Worm (Caenorhabditis elegans) whole organism, dauer: ENCODE measurements around the gene C34F6.5.

Experiments used
- unc-62 ChIP-seq: sonication (generic microtip); optimal IDR thresholded peaks from 2 replicates; lab custom pipeline; 2017; ENCODE audit warnings: missing biosample characterization, missing genetic modification reagents, missing genetic modification characterization

C34F6.5 gene

DNA sequence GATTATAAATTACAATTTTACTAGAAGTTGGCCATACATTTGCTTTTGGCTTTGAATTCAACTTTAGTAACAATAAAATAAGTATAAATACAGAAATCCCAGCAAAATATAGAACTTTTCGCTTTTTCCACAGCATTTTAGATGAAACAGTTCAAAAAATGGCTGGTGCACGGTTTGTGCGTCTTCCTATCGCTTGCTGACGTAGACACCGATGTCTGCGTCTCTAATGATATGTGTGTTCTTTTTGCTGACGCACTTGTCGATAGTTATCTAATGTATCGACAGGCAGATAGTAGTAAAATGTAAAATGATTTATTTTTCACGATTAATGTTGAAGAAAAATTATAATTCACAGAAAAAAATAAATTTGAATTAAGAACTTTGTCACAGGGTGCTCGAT is 1.7 kb downstream of the C34F6.5 start, which contains the start of gene hst-2:
TSS of gene hst-2 (minus strand) at position 203 of the 400 bp plus-strand sequence.
- TF ChIP-seq unc-62: no peak

DNA sequence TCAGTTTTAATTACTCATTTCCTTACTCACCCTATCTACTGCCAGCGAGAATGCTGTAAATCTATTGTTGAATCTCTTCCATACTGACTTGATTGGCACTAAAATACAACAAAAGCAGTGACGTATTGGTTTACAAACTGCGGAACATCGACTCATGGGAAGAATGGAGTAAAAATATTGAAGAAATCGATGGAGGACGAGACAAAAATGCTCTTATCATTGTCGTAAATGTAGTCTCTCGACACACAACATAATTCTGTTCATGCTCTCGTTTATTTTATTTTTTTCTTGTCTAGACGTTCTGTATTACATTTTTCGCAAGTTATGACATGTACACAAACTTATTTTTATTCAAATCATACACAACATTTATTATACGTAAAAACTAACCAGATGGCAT is 4.9 kb downstream of the C34F6.5 start, which contains the start of gene C34F6.11:
TSS of gene C34F6.11 (minus strand) at position 160 of the 400 bp plus-strand sequence.
- no peak for TF ChIP-seq unc-62

DNA sequence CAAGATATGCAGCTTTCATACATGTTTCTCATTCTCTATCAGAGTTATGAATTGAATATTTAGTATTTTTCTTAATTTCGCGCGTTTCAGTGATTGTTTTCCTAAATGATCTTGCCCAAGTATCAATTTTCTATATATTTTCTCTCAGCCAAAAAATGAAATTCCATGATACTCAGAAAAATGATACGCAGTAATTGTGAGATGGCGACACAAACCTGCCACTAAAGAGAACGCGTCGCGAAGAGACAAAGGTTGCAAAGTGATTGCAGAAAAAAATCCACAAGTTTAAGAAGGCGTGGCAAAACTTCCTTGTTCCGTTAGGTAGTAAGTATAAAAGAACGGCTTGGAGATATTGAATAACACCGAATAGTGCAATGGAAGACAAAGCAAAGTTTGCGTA is 7.5 kb downstream of the C34F6.5 start, which contains the start of gene col-179:
TSS of gene col-179 (plus strand) at position 301 of the 400 bp plus-strand sequence.
- no peak for TF ChIP-seq unc-62

DNA sequence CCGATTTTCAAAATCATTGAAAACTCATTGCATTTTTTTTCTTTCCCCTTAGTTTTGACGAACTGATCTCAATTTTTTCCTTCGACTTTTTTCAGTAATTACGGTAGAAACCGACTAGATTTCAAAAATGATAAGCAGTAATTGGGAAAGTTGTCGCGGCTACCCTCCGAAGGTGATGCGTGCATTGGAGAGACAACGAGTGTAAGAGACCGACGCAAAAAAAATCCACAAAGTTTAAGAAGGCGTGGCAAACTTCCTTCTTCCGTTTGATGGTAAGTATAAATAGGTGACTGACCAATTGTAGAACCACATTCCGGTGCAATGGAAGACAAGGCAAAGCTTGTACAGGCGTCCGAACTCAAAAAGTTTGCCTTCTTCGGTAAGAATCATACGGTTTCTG is 9.5 kb downstream of the C34F6.5 start, which contains the start of gene col-178:
TSS of gene col-178 (plus strand) at position 301 of the 400 bp plus-strand sequence.
- TF ChIP-seq unc-62: no peak

DNA sequence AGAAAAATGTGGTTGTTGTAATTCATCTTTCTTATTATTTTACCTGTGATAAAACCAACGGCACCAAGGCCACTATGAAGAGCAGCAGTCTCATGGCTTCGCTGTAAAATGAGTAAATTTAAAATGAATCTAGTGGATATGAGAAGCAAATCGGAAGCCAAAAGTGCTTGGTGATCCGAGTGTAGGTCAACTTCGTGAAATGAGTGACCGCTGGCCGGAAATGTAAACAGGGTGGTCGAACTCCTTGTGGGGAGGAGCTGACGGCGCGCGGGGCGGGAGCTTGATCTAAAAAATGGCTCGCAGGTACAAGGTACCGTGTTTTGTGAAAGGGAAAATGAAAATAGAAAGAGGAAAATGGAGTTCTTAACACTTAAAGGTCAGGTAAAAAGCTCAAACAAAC is 11.9 kb downstream of the C34F6.5 start, which contains the start of gene C34F6.1:
TSS of gene C34F6.1 (minus strand) at position 101 of the 400 bp plus-strand sequence.
- no peak for TF ChIP-seq unc-62

DNA sequence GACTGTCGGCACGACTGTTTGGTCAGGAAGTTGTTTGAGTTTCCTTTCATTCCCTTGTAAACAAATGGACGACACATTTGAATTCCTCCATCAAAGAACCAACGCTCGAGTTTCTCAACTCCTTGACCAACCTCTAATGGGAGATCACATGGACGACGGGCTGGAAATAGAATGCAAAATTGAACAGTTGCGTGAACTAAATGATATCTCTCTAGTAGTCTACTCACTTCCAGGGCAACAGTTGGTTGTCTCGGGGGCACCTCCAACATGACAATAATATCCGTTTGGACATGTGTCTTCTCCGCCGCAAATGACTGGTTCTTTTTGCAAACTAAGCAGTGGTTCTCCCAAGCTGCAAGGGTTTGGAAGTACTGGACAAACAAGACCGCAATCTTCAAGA is 15.0 kb downstream of the C34F6.5 start:
- no peak for TF ChIP-seq unc-62

DNA sequence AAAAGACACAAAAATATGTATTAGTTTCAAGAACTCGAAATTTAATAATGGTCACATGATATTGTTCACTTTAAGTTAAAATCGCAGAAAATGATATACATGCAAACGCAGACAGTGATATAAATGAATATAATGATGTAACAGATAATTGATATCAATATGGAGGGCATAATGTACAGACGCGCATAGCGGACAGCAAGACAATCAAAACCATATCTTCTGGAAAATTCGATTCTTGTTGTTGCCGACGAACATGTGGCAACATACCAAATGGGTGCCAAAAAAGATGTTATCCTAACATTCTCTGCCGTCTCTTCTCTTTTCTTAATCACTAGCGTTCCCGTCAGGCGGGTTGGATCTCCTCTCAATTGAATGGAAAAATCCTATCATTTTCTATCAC is 18.2 kb downstream of the C34F6.5 start:
- TF ChIP-seq unc-62: no peak

DNA sequence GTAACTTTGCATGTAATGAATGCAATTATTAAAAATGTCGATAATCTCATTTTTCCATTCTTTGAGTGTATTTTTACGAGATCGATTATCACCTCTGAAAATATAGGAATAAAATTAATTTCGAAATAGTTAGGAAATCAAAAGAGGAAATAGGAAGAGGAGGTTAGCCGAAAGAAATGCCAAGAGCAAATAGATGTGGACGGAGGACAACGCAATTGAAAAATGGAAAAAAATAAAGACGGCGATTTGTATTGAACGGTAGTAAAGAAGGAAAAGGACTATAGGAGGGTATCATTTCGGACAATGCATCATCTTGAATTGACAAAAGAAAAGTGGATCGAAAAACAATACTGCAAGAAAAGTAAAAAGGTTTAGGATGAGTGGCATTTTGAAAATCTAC is 19.2 kb downstream of the C34F6.5 start, which contains the start of gene F13D2.1:
TSS of gene F13D2.1 (minus strand) at position 101 of the 400 bp plus-strand sequence.
- TF ChIP-seq unc-62: no peak

DNA sequence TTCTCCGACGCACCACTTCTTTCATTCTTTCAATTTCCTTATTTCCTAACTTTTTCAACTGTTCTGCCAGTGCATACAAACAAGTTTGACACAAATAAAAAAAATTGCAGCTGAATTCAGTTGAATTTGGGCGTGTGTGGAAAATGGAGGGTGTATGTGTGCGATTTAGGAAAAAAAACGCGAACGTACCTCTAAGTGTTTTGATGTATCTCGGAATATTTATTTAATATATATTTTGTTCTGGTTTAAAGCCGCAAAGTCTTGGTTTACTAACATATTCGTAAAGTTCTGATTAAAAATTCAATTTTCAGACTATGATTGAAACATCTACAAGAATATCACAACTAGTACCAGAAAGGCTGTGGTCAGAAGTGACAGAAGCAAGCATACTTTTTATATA is 23.2 kb downstream of the C34F6.5 start, which contains the start of gene gnrr-7:
TSS of gene gnrr-7 (plus strand) at position 301 of the 400 bp plus-strand sequence.
- no peak for TF ChIP-seq unc-62

DNA sequence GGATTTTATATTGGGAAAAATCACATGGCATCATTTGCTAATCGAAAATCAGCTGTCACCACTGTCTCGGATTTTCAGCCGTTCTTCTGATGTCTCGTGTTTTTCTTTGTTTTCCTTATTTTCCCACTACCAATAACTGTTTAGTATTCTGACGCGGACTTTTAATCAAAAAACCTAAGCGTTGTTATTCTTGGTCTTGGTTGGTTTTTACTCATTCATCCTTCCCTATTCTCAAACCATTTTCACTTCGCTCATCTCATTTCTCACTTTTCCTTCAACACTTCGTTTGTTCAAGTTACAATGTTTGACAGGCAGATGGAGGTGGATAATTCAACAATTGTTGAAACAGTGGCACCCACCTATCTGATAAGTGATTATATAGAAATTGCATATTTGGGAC is 30.1 kb downstream of the C34F6.5 start, which contains the start of gene gnrr-6:
TSS of gene gnrr-6 (plus strand) at position 301 of the 400 bp plus-strand sequence.
- TF ChIP-seq unc-62: no peak

DNA sequence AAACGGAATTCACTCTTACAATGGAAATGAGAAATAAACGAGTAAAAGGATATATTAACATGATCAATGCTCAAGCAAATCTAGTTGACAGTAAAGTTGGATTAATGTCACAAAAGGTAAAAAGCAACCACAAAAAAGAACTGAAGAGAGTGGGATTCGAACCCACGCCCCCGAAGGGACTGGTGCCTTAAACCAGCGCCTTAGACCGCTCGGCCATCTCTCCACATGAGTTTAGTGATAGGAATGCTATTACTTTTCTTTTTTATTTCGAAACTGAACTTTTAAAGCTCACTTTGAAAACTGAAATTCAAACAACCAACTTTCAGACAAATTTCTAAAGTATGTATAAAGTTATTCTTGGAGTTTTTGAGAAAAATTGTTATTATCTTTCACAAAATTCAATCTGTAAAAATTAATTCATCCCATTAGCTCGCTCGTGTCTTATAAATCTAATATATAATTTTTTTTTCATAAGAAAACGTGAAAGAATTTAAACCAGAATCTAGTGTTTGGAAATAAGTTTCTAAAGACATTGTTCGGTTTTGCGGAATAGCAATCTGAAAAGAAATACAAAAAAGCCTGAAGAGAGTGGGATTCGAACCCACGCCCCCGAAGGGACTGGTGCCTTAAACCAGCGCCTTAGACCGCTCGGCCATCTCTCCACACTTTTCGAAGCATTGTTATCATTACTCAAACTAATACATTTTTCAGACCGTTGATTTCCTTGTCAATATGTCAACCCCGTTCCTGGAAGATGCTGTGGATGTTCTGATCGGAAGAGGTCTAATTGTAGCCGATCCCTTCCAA is 45.7 kb downstream of the C34F6.5 start:
- no peak for TF ChIP-seq unc-62

DNA sequence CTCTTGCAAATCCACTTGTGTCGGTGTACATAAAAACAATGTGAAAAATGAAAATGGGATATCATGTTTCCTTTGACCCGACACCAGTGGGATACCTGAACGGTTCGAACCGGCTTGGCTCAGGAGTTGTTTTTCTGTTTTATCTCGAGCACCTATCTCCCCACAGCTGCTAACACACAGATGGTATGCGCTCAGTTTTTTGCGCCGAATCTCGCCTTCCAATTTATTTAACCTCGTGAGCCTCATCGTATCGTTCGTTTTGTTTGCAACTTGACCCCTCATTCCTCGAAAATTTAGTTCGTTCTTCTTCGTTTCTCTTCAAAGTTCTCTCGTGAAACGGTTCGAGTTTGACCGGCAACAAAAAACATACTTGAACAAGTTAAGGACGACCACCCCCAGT is 48.2 kb downstream of the C34F6.5 start, which contains the start of gene C05C9.1:
TSS of gene C05C9.1 (plus strand) at position 301 of the 400 bp plus-strand sequence.
- no peak for TF ChIP-seq unc-62
